Worm (Caenorhabditis elegans): ENCODE results near the gene ins-17.

Gene ins-17

ce11 chrIII:4477472-4477871 is at the start of gene ins-17:
Gene ins-17, minus strand, starts transcription at chrIII:4477572.
- TF ChIP-seq him-1 (tag; optimal IDR thresholded peaks at IDR 0.05) (no peak), dao-5 (tag; optimal IDR thresholded peaks at IDR 0.05) (no peak), W03F9.2 (tag; optimal IDR thresholded peaks at IDR 0.05) (no peak)

- TF ChIP-seq W03F9.2 (tag; optimal IDR thresholded peaks at IDR 0.05), result no peak
These were observed 48.6 kb upstream of the ins-17 start for ce11 chrIII:4525998-4526397.

- TF ChIP-seq him-1 (tag; optimal IDR thresholded peaks at IDR 0.05) (no peak), dao-5 (tag; optimal IDR thresholded peaks at IDR 0.05) (no peak), W03F9.2 (tag; optimal IDR thresholded peaks at IDR 0.05) (no peak)
These were observed 46.7 kb upstream of the ins-17 start for ce11 chrIII:4524071-4524470.

- no peak for TF ChIP-seq W03F9.2 (tag; optimal IDR thresholded peaks at IDR 0.05)
- no peak for TF ChIP-seq him-1 (tag; optimal IDR thresholded peaks at IDR 0.05)
- TF ChIP-seq dao-5 (tag; optimal IDR thresholded peaks at IDR 0.05), result no peak
These were observed 46.0 kb upstream of the ins-17 start for ce11 chrIII:4523411-4523810.

ce11 chrIII:4520057-4520456 is 42.7 kb upstream of the ins-17 start, which contains the start of gene cdh-4:
Gene cdh-4, plus strand, starts transcription at chrIII:4520357.
- TF ChIP-seq dao-5 (tag; optimal IDR thresholded peaks at IDR 0.05) (no peak), W03F9.2 (tag; optimal IDR thresholded peaks at IDR 0.05) (no peak), him-1 (tag; optimal IDR thresholded peaks at IDR 0.05) (no peak)

ce11 chrIII:4519410-4519809 is 42.0 kb upstream of the ins-17 start:
- TF ChIP-seq him-1 (tag; optimal IDR thresholded peaks at IDR 0.05), result no peak
- no peak for TF ChIP-seq W03F9.2 (tag; optimal IDR thresholded peaks at IDR 0.05)
- no peak for TF ChIP-seq dao-5 (tag; optimal IDR thresholded peaks at IDR 0.05)

- TF ChIP-seq W03F9.2 (tag; optimal IDR thresholded peaks at IDR 0.05), result no peak
- TF ChIP-seq him-1 (tag; optimal IDR thresholded peaks at IDR 0.05), result no peak
- TF ChIP-seq dao-5 (tag; optimal IDR thresholded peaks at IDR 0.05), result no peak
These were observed 40.4 kb upstream of the ins-17 start for ce11 chrIII:4517781-4518180.

- TF ChIP-seq dao-5 (tag; optimal IDR thresholded peaks at IDR 0.05), result no peak
- TF ChIP-seq him-1 (tag; optimal IDR thresholded peaks at IDR 0.05), result no peak
- no peak for TF ChIP-seq W03F9.2 (tag; optimal IDR thresholded peaks at IDR 0.05)
These were observed 37.8 kb upstream of the ins-17 start for ce11 chrIII:4515173-4515572.

ce11 chrIII:4513926-4514325 is 36.6 kb upstream of the ins-17 start:
- TF ChIP-seq W03F9.2 (tag; optimal IDR thresholded peaks at IDR 0.05), result no peak
- TF ChIP-seq him-1 (tag; optimal IDR thresholded peaks at IDR 0.05), result peak; percentile 42

- TF ChIP-seq W03F9.2 (tag; optimal IDR thresholded peaks at IDR 0.05) (peak; percentile 87), him-1 (tag; optimal IDR thresholded peaks at IDR 0.05) (peak; percentile 69), dao-5 (tag; optimal IDR thresholded peaks at IDR 0.05) (no peak)
These were observed 30.9 kb upstream of the ins-17 start, which contains the start of the genes cct-5 and F25F2.1 for ce11 chrIII:4508064-4508905. Gene cct-5, minus strand, starts transcription at chrIII:4508114. Gene F25F2.1, plus strand, starts transcription at chrIII:4508855.

- TF ChIP-seq W03F9.2 (tag; optimal IDR thresholded peaks at IDR 0.05), result peak; percentile 14
- no peak for TF ChIP-seq him-1 (tag; optimal IDR thresholded peaks at IDR 0.05)
These were observed 29.3 kb upstream of the ins-17 start for ce11 chrIII:4506590-4507128.

ce11 chrIII:4506140-4506539 is 28.8 kb upstream of the ins-17 start:
- TF ChIP-seq dao-5 (tag; optimal IDR thresholded peaks at IDR 0.05) (no peak), W03F9.2 (tag; optimal IDR thresholded peaks at IDR 0.05) (no peak), him-1 (tag; optimal IDR thresholded peaks at IDR 0.05) (no peak)

ce11 chrIII:4505726-4506125 is 28.4 kb upstream of the ins-17 start:
- TF ChIP-seq dao-5 (tag; optimal IDR thresholded peaks at IDR 0.05) (no peak), him-1 (tag; optimal IDR thresholded peaks at IDR 0.05) (no peak), W03F9.2 (tag; optimal IDR thresholded peaks at IDR 0.05) (no peak)

ce11 chrIII:4504934-4505484 is 27.6 kb upstream of the ins-17 start:
- TF ChIP-seq W03F9.2 (tag; optimal IDR thresholded peaks at IDR 0.05) (no peak), dao-5 (tag; optimal IDR thresholded peaks at IDR 0.05) (no peak), him-1 (tag; optimal IDR thresholded peaks at IDR 0.05) (no peak)
